Fruit fly (Drosophila melanogaster) whole organism, embryonic: Measurements from ENCODE around the gene CG33235.
A peak's percentile ranks its signal among the peaks of the same experiment; 100 is the strongest.

Experiments used
- Adf1 ChIP-seq: fragments of 200-800 bp; sonication (Bioruptor generic); IDR thresholded peaks from 2 replicates; pipeline ENCODE4 v1.3.6; 2022; ENCODE audit warnings: missing biosample characterization, missing genetic modification characterization
- BEAF-32 ChIP-seq: fragments of 200-800 bp; sonication (Bioruptor generic); optimal IDR thresholded peaks from 3 replicates; lab custom pipeline; 2017; ENCODE audit warnings: missing biosample characterization, missing genetic modification characterization, mild to moderate bottlenecking, moderate library complexity, missing genetic modification reagents
- Bgb ChIP-seq: fragments of 200-800 bp; sonication (Bioruptor generic); IDR thresholded peaks from 2 replicates; pipeline ENCODE4 v1.3.6; 2022; ENCODE audit warnings: missing biosample characterization, missing genetic modification characterization; ENCODE audit not compliant: partially characterized antibody
- Blimp-1 ChIP-seq: fragments of 200-800 bp; sonication (Bioruptor generic); optimal IDR thresholded peaks from 3 replicates; lab custom pipeline; 2018; ENCODE audit warnings: missing biosample characterization, missing genetic modification characterization, mild to moderate bottlenecking, moderate library complexity, missing genetic modification reagents
- CG10979 ChIP-seq: fragments of 200-800 bp; sonication (Bioruptor generic); optimal IDR thresholded peaks from 2 replicates; lab custom pipeline; 2018; ENCODE audit warnings: missing biosample characterization, mild to moderate bottlenecking, missing genetic modification characterization, moderate library complexity
- CG12299 ChIP-seq: fragments of 200-800 bp; sonication (Bioruptor generic); optimal IDR thresholded peaks from 2 replicates; lab custom pipeline; 2018; ENCODE audit warnings: missing biosample characterization, mild to moderate bottlenecking, missing genetic modification characterization
- CG12942 ChIP-seq: fragments of 200-800 bp; sonication (Bioruptor generic); optimal IDR thresholded peaks from 3 replicates; lab custom pipeline; 2016; ENCODE audit warnings: missing biosample characterization, missing genetic modification characterization
- CG13287 ChIP-seq: fragments of 200-800 bp; sonication (Bioruptor generic); IDR thresholded peaks from 2 replicates; pipeline ENCODE4 v1.3.6; 2022; ENCODE audit warnings: missing biosample characterization, missing genetic modification characterization; ENCODE audit not compliant: partially characterized antibody
- CG17359 ChIP-seq: fragments of 200-800 bp; sonication (Bioruptor generic); optimal IDR thresholded peaks from 3 replicates; lab custom pipeline; 2018; ENCODE audit warnings: missing biosample characterization, mild to moderate bottlenecking, missing genetic modification characterization, moderate library complexity
- CG2116 ChIP-seq: fragments of 200-800 bp; sonication (Bioruptor generic); optimal IDR thresholded peaks from 3 replicates; lab custom pipeline; 2018; ENCODE audit warnings: missing biosample characterization, mild to moderate bottlenecking, missing genetic modification characterization
- CG2712 ChIP-seq: fragments of 200-800 bp; optimal IDR thresholded peaks from 3 replicates; lab custom pipeline; 2019; ENCODE audit warnings: missing biosample characterization, mild to moderate bottlenecking, missing genetic modification characterization, moderate library complexity
- CG34224 ChIP-seq: fragments of 200-800 bp; sonication (Bioruptor generic); IDR thresholded peaks from 3 replicates; pipeline ENCODE4 v1.3.6; 2022; ENCODE audit warnings: missing biosample characterization, missing genetic modification characterization; ENCODE audit not compliant: partially characterized antibody
- CG4360 ChIP-seq: fragments of 200-800 bp; sonication (Bioruptor generic); IDR thresholded peaks from 2 replicates; pipeline ENCODE4 v1.3.6; 2022; ENCODE audit warnings: missing biosample characterization, missing genetic modification characterization
- CG6791 ChIP-seq: fragments of 200-800 bp; sonication (Bioruptor generic); IDR thresholded peaks from 3 replicates; pipeline ENCODE4 v1.3.6; 2022; ENCODE audit warnings: missing biosample characterization, missing genetic modification characterization; ENCODE audit not compliant: partially characterized antibody
- CG9797 ChIP-seq: fragments of 200-800 bp; sonication (Bioruptor generic); optimal IDR thresholded peaks from 3 replicates; lab custom pipeline; 2018; ENCODE audit warnings: missing biosample characterization, mild to moderate bottlenecking, missing genetic modification characterization
- Doc3 ChIP-seq: fragments of 200-800 bp; sonication (Bioruptor generic); IDR thresholded peaks from 3 replicates; pipeline ENCODE4 v1.3.6; 2022; ENCODE audit warnings: missing biosample characterization, missing genetic modification characterization; ENCODE audit not compliant: partially characterized antibody
- Dp ChIP-seq: fragments of 200-800 bp; sonication (Bioruptor generic); optimal IDR thresholded peaks from 2 replicates; lab custom pipeline; 2018; ENCODE audit warnings: missing biosample characterization, mild to moderate bottlenecking, missing genetic modification characterization, moderate library complexity
- Dref ChIP-seq: fragments of 200-800 bp; sonication (Bioruptor generic); IDR thresholded peaks from 2 replicates; pipeline ENCODE4 v1.3.6; 2022; ENCODE audit warnings: missing biosample characterization, missing genetic modification characterization
- E2f2 ChIP-seq: fragments of 200-800 bp; sonication (Bioruptor generic); IDR thresholded peaks from 2 replicates; pipeline ENCODE4 v1.3.6; 2022; ENCODE audit warnings: missing biosample characterization, missing genetic modification characterization
- HLH4C ChIP-seq: fragments of 200-800 bp; sonication (Bioruptor generic); IDR thresholded peaks from 3 replicates; pipeline ENCODE4 v1.3.6; 2022; ENCODE audit warnings: missing biosample characterization, missing genetic modification characterization; ENCODE audit not compliant: partially characterized antibody
- Lhr ChIP-seq: fragments of 200-800 bp; sonication (Bioruptor generic); optimal IDR thresholded peaks from 3 replicates; lab custom pipeline; 2017; ENCODE audit warnings: mild to moderate bottlenecking, missing biosample characterization, missing genetic modification reagents, missing genetic modification characterization
- MBD-R2 ChIP-seq: fragments of 200-800 bp; sonication (Bioruptor generic); IDR thresholded peaks from 2 replicates; pipeline ENCODE4 v1.3.6; 2022; ENCODE audit warnings: missing biosample characterization, missing genetic modification characterization
- MESR4 ChIP-seq: fragments of 200-800 bp; sonication (Bioruptor generic); optimal IDR thresholded peaks from 2 replicates; lab custom pipeline; 2018; ENCODE audit warnings: missing biosample characterization, mild to moderate bottlenecking, missing genetic modification characterization, moderate library complexity
- Scr ChIP-seq: fragments of 200-800 bp; sonication (Bioruptor generic); IDR thresholded peaks from 2 replicates; pipeline ENCODE4 v1.3.6; 2022; ENCODE audit warnings: missing biosample characterization, missing genetic modification characterization; ENCODE audit not compliant: partially characterized antibody
- Sin3A ChIP-seq: fragments of >200 bp; optimal IDR thresholded peaks from 2 replicates; lab custom pipeline; 2018
- Sry-δ ChIP-seq: fragments of 200-800 bp; sonication (Bioruptor generic); optimal IDR thresholded peaks from 2 replicates; lab custom pipeline; 2016; ENCODE audit warnings: missing biosample characterization, missing genetic modification characterization
- YL-1 ChIP-seq: fragments of 200-800 bp; sonication (Bioruptor generic); optimal IDR thresholded peaks from 3 replicates; lab custom pipeline; 2017; ENCODE audit warnings: missing biosample characterization, mild to moderate bottlenecking, missing genetic modification characterization
- amos ChIP-seq: fragments of 200-800 bp; sonication (Bioruptor generic); IDR thresholded peaks from 2 replicates; pipeline ENCODE4 v1.3.6; 2022; ENCODE audit warnings: missing biosample characterization, missing genetic modification characterization; ENCODE audit not compliant: partially characterized antibody
- ato ChIP-seq: fragments of 200-800 bp; sonication (Bioruptor generic); IDR thresholded peaks from 2 replicates; pipeline ENCODE4 v1.3.6; 2022; ENCODE audit warnings: missing biosample characterization, missing genetic modification characterization; ENCODE audit not compliant: partially characterized antibody
- bbx ChIP-seq: fragments of 200-800 bp; sonication (Bioruptor generic); IDR thresholded peaks from 2 replicates; pipeline ENCODE4 v1.3.6; 2022; ENCODE audit warnings: missing biosample characterization, missing genetic modification characterization; ENCODE audit not compliant: partially characterized antibody
- bsh ChIP-seq, 2 experiments: fragments of 200-800 bp; sonication (Bioruptor generic); optimal IDR thresholded peaks; 2 replicates each; lab custom pipeline; 2017 to 2018; ENCODE audit warnings: mild to moderate bottlenecking in 2 of 2, missing biosample characterization in 2 of 2, missing genetic modification characterization in 2 of 2, moderate library complexity in 1 of 2
- crol ChIP-seq: fragments of 200-800 bp; sonication (Bioruptor generic); IDR thresholded peaks from 2 replicates; pipeline ENCODE4 v1.3.6; 2022; ENCODE audit warnings: missing biosample characterization, missing genetic modification characterization
- fd102C ChIP-seq: fragments of 200-800 bp; sonication (Bioruptor generic); optimal IDR thresholded peaks from 2 replicates; lab custom pipeline; 2018; ENCODE audit warnings: missing biosample characterization, mild to moderate bottlenecking, missing genetic modification characterization, moderate library complexity
- gfzf ChIP-seq: fragments of 200-800 bp; sonication (Bioruptor generic); optimal IDR thresholded peaks from 2 replicates; lab custom pipeline; 2016; ENCODE audit warnings: missing biosample characterization, mild to moderate bottlenecking, missing genetic modification characterization, moderate library complexity
- nom ChIP-seq: fragments of 200-800 bp; sonication (Bioruptor generic); optimal IDR thresholded peaks from 2 replicates; lab custom pipeline; 2017; ENCODE audit warnings: missing biosample characterization, missing genetic modification characterization, mild to moderate bottlenecking, moderate library complexity, missing genetic modification reagents
- pb ChIP-seq: fragments of 200-800 bp; sonication (Bioruptor generic); optimal IDR thresholded peaks from 3 replicates; lab custom pipeline; 2016; ENCODE audit warnings: missing biosample characterization, missing genetic modification characterization
- phol ChIP-seq: fragments of 200-800 bp; sonication (Bioruptor generic); optimal IDR thresholded peaks from 3 replicates; lab custom pipeline; 2018; ENCODE audit warnings: missing biosample characterization, mild to moderate bottlenecking, missing genetic modification characterization, moderate library complexity
- pzg ChIP-seq: fragments of 200-800 bp; sonication (Bioruptor generic); optimal IDR thresholded peaks from 3 replicates; lab custom pipeline; 2018; ENCODE audit warnings: missing biosample characterization, mild to moderate bottlenecking, missing genetic modification characterization, moderate library complexity
- ranshi ChIP-seq: fragments of 200-800 bp; sonication (Bioruptor generic); IDR thresholded peaks from 2 replicates; pipeline ENCODE4 v1.3.6; 2022; ENCODE audit warnings: missing biosample characterization, missing genetic modification characterization
- stwl ChIP-seq: fragments of 200-800 bp; sonication (Bioruptor generic); optimal IDR thresholded peaks from 3 replicates; lab custom pipeline; 2018; ENCODE audit warnings: missing biosample characterization, mild to moderate bottlenecking, missing genetic modification characterization, moderate library complexity
- trem ChIP-seq: fragments of 200-800 bp; optimal IDR thresholded peaks from 3 replicates; lab custom pipeline; 2019; ENCODE audit warnings: missing biosample characterization, mild to moderate bottlenecking, missing genetic modification characterization, moderate library complexity
- unc-4 ChIP-seq: fragments of 200-800 bp; sonication (Bioruptor generic); IDR thresholded peaks from 2 replicates; pipeline ENCODE4 v1.3.6; 2022; ENCODE audit warnings: missing biosample characterization, missing genetic modification characterization; ENCODE audit not compliant: partially characterized antibody
- vnd ChIP-seq: fragments of 200-800 bp; sonication (Bioruptor generic); IDR thresholded peaks from 3 replicates; pipeline ENCODE4 v1.3.6; 2022; ENCODE audit warnings: missing biosample characterization, missing genetic modification characterization; ENCODE audit not compliant: partially characterized antibody
- wor ChIP-seq: fragments of 200-800 bp; sonication (Bioruptor generic); IDR thresholded peaks from 2 replicates; pipeline ENCODE4 v1.3.6; 2022; ENCODE audit warnings: missing biosample characterization, missing genetic modification characterization
- zf30C ChIP-seq: fragments of 200-800 bp; sonication (Bioruptor generic); optimal IDR thresholded peaks from 3 replicates; lab custom pipeline; 2018; ENCODE audit warnings: missing biosample characterization, mild to moderate bottlenecking, missing genetic modification characterization

The CG33235 gene

dm6 chrX:11492205-11492604, 832 bp upstream of the CG33235 start:
- peak; percentile 5 for TF ChIP-seq phol (tag; lab: Kevin White, UChicago)
- TF ChIP-seq CG2712 (tag; lab: Kevin White, UChicago) = peak; percentile 24
- peak; percentile 15 for TF ChIP-seq Blimp-1 (GFP tag; lab: Kevin White, UChicago)
- TF ChIP-seq zf30C (GFP tag; lab: Kevin White, UChicago) = peak; percentile 1
- TF ChIP-seq wor (GFP tag; lab: Robert Waterston, UW) = no peak
- TF ChIP-seq CG10979 = peak; percentile 8
- TF ChIP-seq bsh (GFP tag; optimal IDR thresholded peaks at IDR 0.05; lab: Kevin White, UChicago) = peak in 1 of 2 experiments; percentile 20
- TF ChIP-seq ranshi (GFP tag; lab: Robert Waterston, UW) = no peak
- peak; percentile 3 for TF ChIP-seq CG17359 (tag; lab: Kevin White, UChicago)

- TF ChIP-seq pzg (GFP tag; lab: Kevin White, UChicago) (peak; percentile 59), vnd (GFP tag; lab: Robert Waterston, UW) (peak; percentile 33; the same call in 1 of the 3 replicates), CG34224 (GFP tag; lab: Robert Waterston, UW) (no peak), crol (GFP tag; lab: Robert Waterston, UW) (no peak), MBD-R2 (GFP tag; lab: Robert Waterston, UW) (peak; percentile 49), fd102C (GFP tag; lab: Kevin White, UChicago) (no peak), CG13287 (GFP tag; lab: Robert Waterston, UW) (peak; percentile 58), CG12942 (GFP tag; lab: Kevin White, UChicago) (no peak), Dref (GFP tag; lab: Robert Waterston, UW) (peak; percentile 76), HLH4C (GFP tag; lab: Robert Waterston, UW) (peak; percentile 30; the same call in 1 of the 3 replicates), CG4360 (no peak), CG9797 (GFP tag; lab: Kevin White, UChicago) (peak; percentile 57), Doc3 (GFP tag; lab: Robert Waterston, UW) (no peak), gfzf (GFP tag; lab: Kevin White, UChicago) (peak; percentile 41), Adf1 (GFP tag; lab: Robert Waterston, UW) (no peak), MESR4 (peak; percentile 57), Lhr (GFP tag; lab: Kevin White, UChicago) (peak; percentile 11), E2f2 (GFP tag; lab: Robert Waterston, UW) (peak; percentile 86), CG2116 (GFP tag; lab: Kevin White, UChicago) (peak; percentile 46), Sry-δ (GFP tag; lab: Kevin White, UChicago) (peak; percentile 38), amos (GFP tag; lab: Robert Waterston, UW) (0 out of 2 replicates have a peak, but pooled peaks have one; percentile 10), CG6791 (GFP tag; lab: Robert Waterston, UW) (peak; percentile 51; the same call in 2 of the 3 replicates), CG2712 (tag; lab: Kevin White, UChicago) (peak; percentile 8), Sin3A (peak; percentile 2), YL-1 (GFP tag; lab: Kevin White, UChicago) (peak; percentile 48), bsh (GFP tag; optimal IDR thresholded peaks at IDR 0.05; lab: Kevin White, UChicago) (peak in 1 of 2 experiments; percentile 48), Blimp-1 (GFP tag; lab: Kevin White, UChicago) (peak; percentile 29), pb (GFP tag; lab: Kevin White, UChicago) (no peak), CG12299 (tag; lab: Kevin White, UChicago) (no peak), ato (GFP tag; lab: Robert Waterston, UW) (peak; percentile 19; the same call in 1 of the 2 replicates), Bgb (GFP tag; lab: Robert Waterston, UW) (peak; percentile 15; the same call in 1 of the 2 replicates), Dp (peak; percentile 85), unc-4 (0 out of 2 replicates have a peak, but pooled peaks have one; percentile 21), trem (tag; lab: Kevin White, UChicago) (peak; percentile 44), nom (GFP tag; lab: Kevin White, UChicago) (peak; percentile 40), BEAF-32 (peak; percentile 23), stwl (peak; percentile 35), Scr (GFP tag; lab: Robert Waterston, UW) (0 out of 2 replicates have a peak, but pooled peaks have one; percentile 31), bbx (GFP tag; lab: Robert Waterston, UW) (0 out of 2 replicates have a peak, but pooled peaks have one; percentile 8)
These were observed 6.3 kb downstream of the CG33235 start, which contains the start of gene Spase25 for dm6 chrX:11485075-11485474. Gene Spase25 (plus strand): TSS chrX:11485250.
